Fruit fly (Drosophila melanogaster) whole organism, embryonic: ENCODE results near the gene Alp9.

Experiments
- CG10979 ChIP-seq: fragments of 200-800 bp; sonication (Bioruptor generic); optimal IDR thresholded peaks from 2 replicates; lab custom pipeline; 2018; ENCODE audit warnings: missing biosample characterization, mild to moderate bottlenecking, missing genetic modification characterization, moderate library complexity
- CG12155 ChIP-seq: fragments of 200-800 bp; sonication (Bioruptor generic); optimal IDR thresholded peaks from 3 replicates; lab custom pipeline; 2016; ENCODE audit warnings: missing biosample characterization, missing genetic modification characterization

- TF ChIP-seq CG10979 (tag; lab: Kevin White, UChicago) (no peak), CG12155 (no peak)
Observed at dm6 chr3L:5562584-5562983, 32.8 kb upstream of the Alp9 start.
